Worm (Caenorhabditis elegans): ENCODE results near the gene C09F9.1.

DNA sequence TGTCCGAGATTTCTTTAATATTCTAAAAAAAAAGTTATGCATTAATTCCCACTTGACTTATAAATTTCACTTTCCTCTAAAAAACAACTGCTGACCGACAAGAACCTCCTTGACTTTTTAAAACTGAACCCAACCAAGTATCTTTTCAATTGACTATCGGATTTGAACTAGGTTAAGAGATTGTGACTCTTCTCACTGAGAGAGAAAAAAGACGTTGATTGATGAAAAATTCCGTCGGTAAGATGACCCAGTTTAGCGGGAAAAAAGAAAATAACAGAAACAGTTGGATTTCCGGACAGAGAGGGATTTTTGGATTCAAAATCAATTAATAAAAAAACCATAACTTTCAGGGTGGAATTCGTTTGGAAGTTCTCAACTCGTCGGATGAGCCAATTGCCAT is 8.3 kb downstream of the C09F9.1 start:
- TF ChIP-seq ceh-83 (GFP tag; optimal IDR thresholded peaks at IDR 0.05) (no peak), hlh-1 (tag; optimal IDR thresholded peaks at IDR 0.05) (no peak), nhr-76 (tag; optimal IDR thresholded peaks at IDR 0.05) (no peak), ham-2 (GFP tag; optimal IDR thresholded peaks at IDR 0.05) (no peak), pha-4 (tag; optimal IDR thresholded peaks at IDR 0.05) (no peak)

All from whole organism, mixed stage, embryonic.